Worm (Caenorhabditis elegans): ENCODE measurements around the gene C05D9.3.

ce11 chrX:1147394-1147793 lies 35.7 kb downstream of the C05D9.3 start:
- TF ChIP-seq zag-1 (tag; optimal IDR thresholded peaks at IDR 0.05) (no peak), lin-39 (tag; optimal IDR thresholded peaks at IDR 0.05) (no peak), aly-2 (tag; optimal IDR thresholded peaks at IDR 0.05) (no peak), elt-3 (tag; optimal IDR thresholded peaks at IDR 0.05) (no peak)
